Worm (Caenorhabditis elegans) whole organism, early embryonic: Measurements from ENCODE around the gene glrx-5.

Source experiments
- F13C5.2 ChIP-seq: sonication (generic microtip); optimal IDR thresholded peaks from 2 replicates; lab custom pipeline; 2017; ENCODE audit warnings: mild to moderate bottlenecking, missing genetic modification characterization, inconsistent platforms, missing compliant biosample characterization
- aly-1 ChIP-seq: sonication (generic microtip); optimal IDR thresholded peaks from 2 replicates; lab custom pipeline; 2016; ENCODE audit warnings: missing genetic modification characterization, missing compliant biosample characterization
- ama-1 ChIP-seq: fragments of 150-350 bp; optimal IDR thresholded peaks from 2 replicates; lab custom pipeline; 2014
- ceh-13 ChIP-seq: fragments of 200-800 bp; sonication (Bioruptor generic); optimal IDR thresholded peaks from 2 replicates; lab custom pipeline; 2018; ENCODE audit warnings: mild to moderate bottlenecking, missing genetic modification characterization, missing compliant biosample characterization
- ceh-36 ChIP-seq: sonication (generic microtip); optimal IDR thresholded peaks from 2 replicates; lab custom pipeline; 2016; ENCODE audit warnings: missing genetic modification characterization, inconsistent platforms, missing compliant biosample characterization
- ets-7 ChIP-seq: sonication (generic microtip); optimal IDR thresholded peaks from 2 replicates; lab custom pipeline; 2016; ENCODE audit warnings: missing genotype, missing genetic modification characterization, missing compliant biosample characterization
- hmbx-1 ChIP-seq: sonication (generic microtip); optimal IDR thresholded peaks from 2 replicates; lab custom pipeline; 2016; ENCODE audit warnings: mild to moderate bottlenecking, missing genetic modification characterization, missing compliant biosample characterization
- hmg-4 ChIP-seq: fragments of 200-800 bp; sonication (Bioruptor generic); optimal IDR thresholded peaks from 2 replicates; lab custom pipeline; 2018; ENCODE audit warnings: mild to moderate bottlenecking, missing genetic modification characterization, missing compliant biosample characterization
- hnd-1 ChIP-seq: sonication (generic microtip); optimal IDR thresholded peaks from 2 replicates; lab custom pipeline; 2016; ENCODE audit warnings: missing genetic modification characterization, missing compliant biosample characterization
- pes-1 ChIP-seq: fragments of 200-800 bp; sonication (Bioruptor generic); IDR thresholded peaks from 2 replicates; pipeline ENCODE4 v1.3.6; 2022; ENCODE audit warnings: missing genetic modification reagents, missing genetic modification characterization, missing compliant biosample characterization
- scrt-1 ChIP-seq: fragments of 200-800 bp; sonication (Bioruptor generic); IDR thresholded peaks from 2 replicates; pipeline ENCODE4 v1.3.6; 2022; ENCODE audit warnings: missing genetic modification characterization, missing compliant biosample characterization
- tbx-11 ChIP-seq: fragments of 200-800 bp; sonication (Bioruptor generic); IDR thresholded peaks from 2 replicates; pipeline ENCODE4 v1.3.6; 2022; ENCODE audit warnings: missing genetic modification characterization, missing compliant biosample characterization
- tbx-37 ChIP-seq: fragments of 200-800 bp; sonication (Bioruptor generic); conservative IDR thresholded peaks from 2 replicates; pipeline ENCODE4 v1.3.6; 2022; ENCODE audit warnings: missing genetic modification reagents, missing genetic modification characterization, missing compliant biosample characterization
- tra-4 ChIP-seq: sonication (generic microtip); optimal IDR thresholded peaks from 2 replicates; lab custom pipeline; 2017; ENCODE audit warnings: missing genetic modification characterization, missing compliant biosample characterization

DNA sequence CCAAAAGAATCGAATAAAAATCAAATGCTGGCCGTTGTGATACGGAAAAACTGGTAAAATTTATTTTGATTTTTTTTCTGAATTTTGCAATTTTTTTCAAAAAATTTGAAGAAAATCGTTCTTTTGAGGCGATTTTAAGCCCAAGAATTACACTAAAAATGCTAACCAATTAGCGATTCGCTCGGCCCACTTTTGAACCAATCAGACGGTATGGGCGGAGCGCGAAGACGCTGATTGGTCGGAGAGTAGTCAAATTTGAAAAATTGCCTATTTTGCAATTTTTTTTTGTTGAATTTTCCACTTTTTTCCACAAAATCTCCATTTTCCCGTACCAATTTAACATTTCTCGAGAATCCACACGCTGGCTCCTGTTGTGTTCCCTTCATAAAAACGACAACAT, 351 bp downstream of the glrx-5 start:
- TF ChIP-seq hmbx-1 (tag; lab: Kevin White, UChicago), result no peak
- no peak for TF ChIP-seq tbx-11 (GFP tag; lab: Robert Waterston, UW)
- no peak for TF ChIP-seq tra-4 (tag; lab: Kevin White, UChicago)
- no peak for TF ChIP-seq F13C5.2 (tag; lab: Kevin White, UChicago)
- no peak for TF ChIP-seq tbx-37 (GFP tag; lab: Robert Waterston, UW)
- no peak for TF ChIP-seq pes-1 (GFP tag; lab: Robert Waterston, UW)
- no peak for TF ChIP-seq ama-1 (lab: Kevin White, UChicago)
- no peak for TF ChIP-seq hmg-4 (GFP tag; lab: Kevin White, UChicago)
- no peak for TF ChIP-seq hnd-1 (tag; lab: Kevin White, UChicago)
- no peak for TF ChIP-seq scrt-1 (GFP tag; lab: Robert Waterston, UW)
- TF ChIP-seq ceh-36, result no peak
- no peak for TF ChIP-seq ceh-13 (GFP tag; lab: Kevin White, UChicago)
- no peak for TF ChIP-seq aly-1
- TF ChIP-seq ets-7 (tag; lab: Kevin White, UChicago), result no peak
